Worm (Caenorhabditis elegans) whole organism, young adult: ENCODE measurements around the gene fbxb-24.

Experiments used
- B0019.2 ChIP-seq: fragments of 200-800 bp; sonication (Bioruptor generic); conservative IDR thresholded peaks from 2 replicates; pipeline ENCODE4 v1.3.6; 2022; ENCODE audit warnings: missing genetic modification reagents, missing genetic modification characterization, missing compliant biosample characterization
- B0035.1 ChIP-seq: sonication (generic microtip); optimal IDR thresholded peaks from 2 replicates; lab custom pipeline; 2016; ENCODE audit warnings: missing genetic modification characterization, mild to moderate bottlenecking, missing compliant biosample characterization, missing genotype, missing genetic modification reagents
- C17E4.6 ChIP-seq: fragments of 200-800 bp; sonication (Bioruptor generic); IDR thresholded peaks from 2 replicates; pipeline ENCODE4 v1.3.6; 2022; ENCODE audit warnings: missing genetic modification reagents, missing genetic modification characterization, missing compliant biosample characterization
- Y53F4B.3 ChIP-seq: fragments of 200-800 bp; sonication (Bioruptor generic); IDR thresholded peaks from 2 replicates; pipeline ENCODE4 v1.3.6; 2022; ENCODE audit warnings: missing genetic modification reagents, missing genetic modification characterization, missing compliant biosample characterization
- Y53G8AR.9 ChIP-seq: fragments of 200-800 bp; sonication (Bioruptor generic); conservative IDR thresholded peaks from 2 replicates; pipeline ENCODE4 v1.3.6; 2022; ENCODE audit warnings: missing genetic modification reagents, missing genetic modification characterization, missing compliant biosample characterization
- Y56A3A.18 ChIP-seq: fragments of 200-800 bp; sonication (Bioruptor generic); IDR thresholded peaks from 2 replicates; pipeline ENCODE4 v1.3.6; 2022; ENCODE audit warnings: missing genetic modification reagents, missing genetic modification characterization, missing compliant biosample characterization
- Y79H2A.3 ChIP-seq: fragments of 200-800 bp; sonication (Bioruptor generic); conservative IDR thresholded peaks from 2 replicates; pipeline ENCODE4 v1.3.6; 2022; ENCODE audit warnings: missing genetic modification reagents, missing genetic modification characterization, missing compliant biosample characterization
- athp-1 ChIP-seq: sonication (generic microtip); optimal IDR thresholded peaks from 2 replicates; lab custom pipeline; 2017; ENCODE audit warnings: mild to moderate bottlenecking, missing genetic modification characterization, missing compliant biosample characterization
- attf-5 ChIP-seq: fragments of 200-800 bp; sonication (Bioruptor generic); optimal IDR thresholded peaks from 2 replicates; lab custom pipeline; 2018; ENCODE audit warnings: mild to moderate bottlenecking, missing genetic modification characterization, missing compliant biosample characterization
- cebp-1 ChIP-seq, 2 experiments: fragments of 200-800 bp in 1 of 2; sonication (Bioruptor generic) in 1 of 2; sonication (generic microtip) in 1 of 2; IDR thresholded peaks in 1 of 2; optimal IDR thresholded peaks in 1 of 2; 2 replicates each; pipeline versions ENCODE4 v1.3.6 to Lab custom; 2017 to 2022; ENCODE audit warnings: missing compliant biosample characterization in 2 of 2, missing genetic modification characterization in 2 of 2, mild to moderate bottlenecking in 1 of 2, missing genetic modification reagents in 1 of 2, moderate library complexity in 1 of 2
- ceh-27 ChIP-seq: fragments of 200-800 bp; sonication (Bioruptor generic); optimal IDR thresholded peaks from 2 replicates; lab custom pipeline; 2018; ENCODE audit warnings: mild to moderate bottlenecking, missing genetic modification characterization, moderate library complexity, missing compliant biosample characterization
- ceh-79 ChIP-seq: sonication (generic microtip); optimal IDR thresholded peaks from 2 replicates; lab custom pipeline; 2017; ENCODE audit warnings: mild to moderate bottlenecking, missing genetic modification characterization, missing compliant biosample characterization
- die-1 ChIP-seq: sonication (generic microtip); optimal IDR thresholded peaks from 2 replicates; lab custom pipeline; 2016; ENCODE audit warnings: missing genotype, mild to moderate bottlenecking, missing genetic modification characterization, missing compliant biosample characterization
- dpl-1 ChIP-seq: fragments of 150-350 bp; optimal IDR thresholded peaks from 2 replicates; lab custom pipeline; 2014; ENCODE audit warnings: missing biosample characterization, missing genetic modification reagents, missing genetic modification characterization
- egl-44 ChIP-seq: fragments of 200-800 bp; sonication (Bioruptor generic); IDR thresholded peaks from 2 replicates; pipeline ENCODE4 v1.3.6; 2022; ENCODE audit warnings: missing genetic modification reagents, missing genetic modification characterization, missing compliant biosample characterization
- fkh-3 ChIP-seq: sonication (generic microtip); optimal IDR thresholded peaks from 2 replicates; lab custom pipeline; 2016; ENCODE audit warnings: mild to moderate bottlenecking, missing genetic modification characterization, missing compliant biosample characterization
- hlh-12 ChIP-seq: sonication (generic microtip); optimal IDR thresholded peaks from 2 replicates; lab custom pipeline; 2016; ENCODE audit warnings: missing genetic modification characterization, missing compliant biosample characterization
- hsf-1 ChIP-seq: fragments of 200-800 bp; sonication (Bioruptor generic); IDR thresholded peaks from 2 replicates; pipeline ENCODE4 v1.3.6; 2022; ENCODE audit warnings: missing genetic modification reagents, missing genetic modification characterization, missing compliant biosample characterization
- let-526 ChIP-seq: fragments of 200-800 bp; sonication (Bioruptor generic); IDR thresholded peaks from 2 replicates; pipeline ENCODE4 v1.3.6; 2022; ENCODE audit warnings: missing genetic modification reagents, missing genetic modification characterization, missing compliant biosample characterization
- lin-40 ChIP-seq: sonication (generic microtip); optimal IDR thresholded peaks from 2 replicates; lab custom pipeline; 2016; ENCODE audit warnings: missing genetic modification characterization, mild to moderate bottlenecking, missing compliant biosample characterization, missing genotype, missing genetic modification reagents
- lin-54 ChIP-seq: fragments of 200-800 bp; sonication (Bioruptor generic); optimal IDR thresholded peaks from 2 replicates; lab custom pipeline; 2018; ENCODE audit warnings: mild to moderate bottlenecking, missing genetic modification characterization, missing compliant biosample characterization
- lsl-1 ChIP-seq: fragments of 200-800 bp; sonication (Bioruptor generic); optimal IDR thresholded peaks from 2 replicates; lab custom pipeline; 2018; ENCODE audit warnings: mild to moderate bottlenecking, missing genetic modification characterization, moderate library complexity, missing compliant biosample characterization
- madf-10 ChIP-seq: sonication (generic microtip); optimal IDR thresholded peaks from 2 replicates; lab custom pipeline; 2016; ENCODE audit warnings: mild to moderate bottlenecking, missing genetic modification characterization, missing compliant biosample characterization
- madf-3 ChIP-seq: fragments of 200-800 bp; sonication (Bioruptor generic); IDR thresholded peaks from 2 replicates; pipeline ENCODE4 v1.3.6; 2022; ENCODE audit warnings: missing genetic modification reagents, missing genetic modification characterization, missing compliant biosample characterization
- madf-8 ChIP-seq: fragments of 200-800 bp; sonication (Bioruptor generic); conservative IDR thresholded peaks from 2 replicates; pipeline ENCODE4 v1.3.6; 2022; ENCODE audit warnings: missing genetic modification reagents, missing genetic modification characterization, missing compliant biosample characterization
- nhr-179 ChIP-seq: sonication (generic microtip); optimal IDR thresholded peaks from 2 replicates; lab custom pipeline; 2016; ENCODE audit warnings: mild to moderate bottlenecking, missing genetic modification characterization, missing compliant biosample characterization
- pha-4 ChIP-seq: fragments of 150-350 bp; sonication (generic microtip); optimal IDR thresholded peaks from 2 replicates; lab custom pipeline; 2014; ENCODE audit warnings: missing biosample characterization, missing genetic modification reagents, missing genetic modification characterization
- tbx-9 ChIP-seq: sonication (generic microtip); optimal IDR thresholded peaks from 2 replicates; lab custom pipeline; 2016; ENCODE audit warnings: borderline replicate concordance, missing genetic modification characterization, inconsistent platforms, missing compliant biosample characterization
- tlf-1 ChIP-seq: fragments of 200-800 bp; sonication (Bioruptor generic); optimal IDR thresholded peaks from 2 replicates; lab custom pipeline; 2018; ENCODE audit warnings: mild to moderate bottlenecking, missing genetic modification characterization, missing compliant biosample characterization
- zfh-2 ChIP-seq: fragments of 200-800 bp; sonication (Bioruptor generic); conservative IDR thresholded peaks from 2 replicates; pipeline ENCODE4 v1.3.6; 2022; ENCODE audit warnings: missing genetic modification reagents, missing genetic modification characterization, missing compliant biosample characterization
- zim-3 ChIP-seq: sonication (generic microtip); optimal IDR thresholded peaks from 2 replicates; lab custom pipeline; 2017; ENCODE audit warnings: mild to moderate bottlenecking, missing genetic modification characterization, moderate library complexity, missing compliant biosample characterization
- ztf-26 ChIP-seq: sonication (generic microtip); optimal IDR thresholded peaks from 2 replicates; lab custom pipeline; 2017; ENCODE audit warnings: missing genetic modification characterization, missing compliant biosample characterization
- ztf-3 ChIP-seq: fragments of 200-800 bp; sonication (Bioruptor generic); optimal IDR thresholded peaks from 2 replicates; lab custom pipeline; 2018; ENCODE audit warnings: mild to moderate bottlenecking, missing genetic modification characterization, missing compliant biosample characterization
- ztf-6 ChIP-seq: fragments of 200-800 bp; sonication (Bioruptor generic); IDR thresholded peaks from 2 replicates; pipeline ENCODE4 v1.3.6; 2022; ENCODE audit warnings: missing genetic modification reagents, missing genetic modification characterization, missing compliant biosample characterization

fbxb-24 gene

ce11 chrIII:11921658-11922098 is 12.9 kb downstream of the fbxb-24 start, which contains the start of gene Y56A3A.22 (continued):
- no peak for TF ChIP-seq die-1 (tag; lab: Kevin White, UChicago)
- no peak for TF ChIP-seq hlh-12
- no peak for TF ChIP-seq ztf-6 (GFP tag; lab: Robert Waterston, UW)
- no peak for TF ChIP-seq let-526 (GFP tag; lab: Robert Waterston, UW)
- no peak for TF ChIP-seq egl-44 (GFP tag; lab: Robert Waterston, UW)
- no peak for TF ChIP-seq lsl-1 (GFP tag; lab: Kevin White, UChicago)
- TF ChIP-seq lin-54 (GFP tag; lab: Kevin White, UChicago), result peak; percentile 8
- TF ChIP-seq tbx-9 (tag; lab: Kevin White, UChicago), result peak; percentile 56
- TF ChIP-seq hsf-1 (GFP tag; lab: Robert Waterston, UW), result peak; percentile 74; the same call in 1 of the 2 replicates
- TF ChIP-seq athp-1, result peak; percentile 81
- no peak for TF ChIP-seq attf-5 (GFP tag; lab: Kevin White, UChicago)
- TF ChIP-seq fkh-3 (tag; lab: Kevin White, UChicago), result peak; percentile 38

ce11 chrIII:11923586-11923985 is 14.8 kb downstream of the fbxb-24 start, which contains the start of gene nft-1:
nft-1 (plus strand) TSS chrIII:11923886.
- no peak for TF ChIP-seq Y53F4B.3
- TF ChIP-seq dpl-1 (GFP tag; lab: Kevin White, UChicago), result no peak
- TF ChIP-seq lsl-1 (GFP tag; lab: Kevin White, UChicago), result no peak
- no peak for TF ChIP-seq ceh-27 (GFP tag; lab: Kevin White, UChicago)
- TF ChIP-seq ztf-26, result no peak
- TF ChIP-seq Y79H2A.3, result no peak
- no peak for TF ChIP-seq Y53G8AR.9 (GFP tag; lab: Robert Waterston, UW)
- no peak for TF ChIP-seq lin-40 (tag; lab: Kevin White, UChicago)
- no peak for TF ChIP-seq tbx-9 (tag; lab: Kevin White, UChicago)
- no peak for TF ChIP-seq zim-3
- TF ChIP-seq B0019.2 (GFP tag; lab: Robert Waterston, UW), result no peak
- TF ChIP-seq cebp-1 (GFP tag; IDR thresholded peaks at IDR 0.05; lab: Robert Waterston, UW), result no peak
- no peak for TF ChIP-seq cebp-1 (tag; optimal IDR thresholded peaks at IDR 0.05; lab: Kevin White, UChicago)
- no peak for TF ChIP-seq Y56A3A.18 (GFP tag; lab: Robert Waterston, UW)
- no peak for TF ChIP-seq egl-44 (GFP tag; lab: Robert Waterston, UW)
- TF ChIP-seq let-526 (GFP tag; lab: Robert Waterston, UW), result no peak
- no peak for TF ChIP-seq nhr-179 (tag; lab: Kevin White, UChicago)
- no peak for TF ChIP-seq tlf-1 (GFP tag; lab: Kevin White, UChicago)
- no peak for TF ChIP-seq B0035.1 (tag; lab: Kevin White, UChicago)
- no peak for TF ChIP-seq madf-10 (tag; lab: Kevin White, UChicago)

ce11 chrIII:11930899-11931298 is 22.1 kb downstream of the fbxb-24 start:
- TF ChIP-seq ceh-79 (no peak), zfh-2 (GFP tag; lab: Robert Waterston, UW) (0 out of 2 replicates have a peak, but pooled peaks have one; percentile 17)
- TF ChIP-seq, all 124 proteins: peak for 1

ce11 chrIII:11931960-11932359 is 23.2 kb downstream of the fbxb-24 start:
- TF ChIP-seq madf-8 (GFP tag; lab: Robert Waterston, UW) (no peak), madf-3 (GFP tag; lab: Robert Waterston, UW) (0 out of 2 replicates have a peak, but pooled peaks have one; percentile 58), ztf-3 (GFP tag; lab: Kevin White, UChicago) (no peak), pha-4 (no peak), C17E4.6 (GFP tag; lab: Robert Waterston, UW) (no peak)
